Fruit fly (Drosophila melanogaster) whole organism, pupa: ENCODE measurements around the gene Tsen2.
A peak's percentile ranks its signal among the peaks of the same experiment; 100 is the strongest.

ENCODE experiments used
- CG10348 ChIP-seq: fragments of 200-800 bp; sonication (Bioruptor generic); IDR thresholded peaks from 2 replicates; pipeline ENCODE4 v1.3.6; 2022; ENCODE audit warnings: missing biosample characterization, missing genetic modification characterization
- CG12605 ChIP-seq: fragments of 200-800 bp; sonication (Bioruptor generic); IDR thresholded peaks from 2 replicates; pipeline ENCODE4 v1.3.6; 2022; ENCODE audit warnings: missing biosample characterization, missing genetic modification characterization
- CG4496 ChIP-seq: fragments of 200-800 bp; sonication (Bioruptor generic); IDR thresholded peaks from 3 replicates; pipeline ENCODE4 v1.3.6; 2022; ENCODE audit warnings: missing biosample characterization, missing genetic modification characterization
- CG9948 ChIP-seq: fragments of 200-800 bp; sonication (Bioruptor generic); optimal IDR thresholded peaks from 2 replicates; lab custom pipeline; 2018; ENCODE audit warnings: missing biosample characterization, mild to moderate bottlenecking, missing genetic modification characterization, moderate library complexity
- EcR ChIP-seq: fragments of 200-800 bp; sonication (Bioruptor generic); optimal IDR thresholded peaks from 3 replicates; lab custom pipeline; 2019; ENCODE audit warnings: missing biosample characterization, missing genetic modification characterization, mild to moderate bottlenecking, moderate library complexity, missing genetic modification reagents
- Ets98B ChIP-seq: fragments of 200-800 bp; sonication (Bioruptor generic); IDR thresholded peaks from 2 replicates; pipeline ENCODE4 v1.3.6; 2022; ENCODE audit warnings: missing biosample characterization, missing genetic modification characterization
- Snoo ChIP-seq: fragments of 200-800 bp; sonication (Bioruptor generic); optimal IDR thresholded peaks from 3 replicates; lab custom pipeline; 2017; ENCODE audit warnings: missing biosample characterization, mild to moderate bottlenecking, missing genetic modification characterization, inconsistent platforms
- gl ChIP-seq: fragments of 200-800 bp; sonication (Bioruptor generic); optimal IDR thresholded peaks from 2 replicates; lab custom pipeline; 2018; ENCODE audit warnings: missing biosample characterization, mild to moderate bottlenecking, missing genetic modification characterization
- rn ChIP-seq: fragments of 200-800 bp; sonication (Bioruptor generic); IDR thresholded peaks from 2 replicates; pipeline ENCODE4 v1.3.6; 2022; ENCODE audit warnings: missing biosample characterization, missing genetic modification characterization

- TF ChIP-seq CG9948 (no peak), EcR (GFP tag; lab: Kevin White, UChicago) (no peak), CG4496 (GFP tag; lab: Robert Waterston, UW) (0 out of 3 replicates have a peak, but pooled peaks have one; percentile 43), CG12605 (GFP tag; lab: Robert Waterston, UW) (no peak), gl (tag; lab: Kevin White, UChicago) (no peak), Ets98B (GFP tag; lab: Robert Waterston, UW) (peak; percentile 37; the same call in 1 of the 2 replicates), rn (GFP tag; lab: Robert Waterston, UW) (0 out of 2 replicates have a peak, but pooled peaks have one; percentile 4), Snoo (tag; lab: Kevin White, UChicago) (no peak), CG10348 (GFP tag; lab: Robert Waterston, UW) (no peak)
These were observed 11.0 kb upstream of the Tsen2 start for dm6 chr2L:16718446-16719173.
